Worm (Caenorhabditis elegans): ENCODE results near the gene T02B11.4.

DNA sequence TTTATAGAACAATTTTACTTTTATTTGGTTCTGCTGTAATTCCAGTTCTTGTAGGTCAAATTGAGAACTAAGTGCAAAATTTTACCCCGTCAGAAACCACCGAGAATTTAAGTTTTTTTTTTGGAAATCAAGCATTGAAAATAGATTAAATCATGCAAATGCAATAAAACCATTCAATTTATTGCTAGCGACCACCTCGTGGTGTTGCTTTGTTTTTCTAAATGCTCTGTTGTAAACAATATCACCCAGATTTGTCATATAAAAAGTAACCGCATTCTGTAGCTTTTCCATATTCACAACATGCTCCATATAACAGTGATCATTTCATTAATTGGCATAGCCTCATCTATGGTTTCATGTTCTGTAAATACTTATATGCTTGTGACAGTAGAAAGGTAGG, 21.4 kb downstream of the T02B11.4 start, which contains the start of gene srbc-12:
- TF ChIP-seq tra-4 (tag; optimal IDR thresholded peaks at IDR 0.05): no peak
- no peak for TF ChIP-seq scrt-1 (GFP tag; IDR thresholded peaks at IDR 0.05)
- no peak for TF ChIP-seq ama-1 (optimal IDR thresholded peaks at IDR 0.05)
- no peak for TF ChIP-seq pes-1 (GFP tag; IDR thresholded peaks at IDR 0.05)
- TF ChIP-seq flt-1 (GFP tag; IDR thresholded peaks at IDR 0.05): no peak
- TF ChIP-seq F13C5.2 (tag; optimal IDR thresholded peaks at IDR 0.05): no peak
- TF ChIP-seq B0310.2 (tag; optimal IDR thresholded peaks at IDR 0.05): no peak
- no peak for TF ChIP-seq hmbx-1 (tag; optimal IDR thresholded peaks at IDR 0.05)
- no peak for TF ChIP-seq hnd-1 (tag; optimal IDR thresholded peaks at IDR 0.05)
- TF ChIP-seq hmg-4 (GFP tag; optimal IDR thresholded peaks at IDR 0.05): no peak
